Fruit fly (Drosophila melanogaster): ENCODE data around the gene AdipoR.

Gene AdipoR

dm6 chr3R:22547585-22548022 lies at the start of gene AdipoR (continued):
- TF ChIP-seq Ssrp (tag; optimal IDR thresholded peaks at IDR 0.05) (no peak), CG13624 (GFP tag; optimal IDR thresholded peaks at IDR 0.05) (peak; percentile 56), ftz-f1 (GFP tag; optimal IDR thresholded peaks at IDR 0.05) (peak; percentile 18), CG12155 (GFP tag; optimal IDR thresholded peaks at IDR 0.05) (peak; percentile 34), CG8924 (tag; optimal IDR thresholded peaks at IDR 0.05) (peak; percentile 42), CG2712 (tag; optimal IDR thresholded peaks at IDR 0.05) (peak; percentile 40), CG43689 (GFP tag; IDR thresholded peaks at IDR 0.05) (no peak), shn (GFP tag; optimal IDR thresholded peaks at IDR 0.05) (no peak), CG34422 (GFP tag; IDR thresholded peaks at IDR 0.05) (no peak), Dip2 (GFP tag; IDR thresholded peaks at IDR 0.05) (no peak), unc-4 (GFP tag; IDR thresholded peaks at IDR 0.05; ENCODE audit: partially characterized antibody) (peak; percentile 53), CG2120 (GFP tag; optimal IDR thresholded peaks at IDR 0.05) (peak; percentile 40), tll (GFP tag; optimal IDR thresholded peaks at IDR 0.05) (peak in 1 of 2 experiments; percentile 29), salm (tag; optimal IDR thresholded peaks at IDR 0.05) (no peak), CG7987 (GFP tag; optimal IDR thresholded peaks at IDR 0.05) (peak; percentile 7), slbo (GFP tag; IDR thresholded peaks at IDR 0.05) (0 out of 2 replicates have a peak, but pooled peaks have one; percentile 24), CG3838 (GFP tag; optimal IDR thresholded peaks at IDR 0.05) (no peak), sens (GFP tag) (peak; percentile 79), inv (GFP tag; IDR thresholded peaks at IDR 0.05; ENCODE audit: partially characterized antibody) (no peak)

dm6 chr3R:22596450-22596849 lies 48.8 kb upstream of the AdipoR start:
- TF ChIP-seq CG13624 (GFP tag; optimal IDR thresholded peaks at IDR 0.05) = no peak
- peak; percentile 18 for TF ChIP-seq pfk (GFP tag; optimal IDR thresholded peaks at IDR 0.05)
- TF ChIP-seq CG3281 (GFP tag; optimal IDR thresholded peaks at IDR 0.05) = peak; percentile 29
- TF ChIP-seq Gug (GFP tag; IDR thresholded peaks at IDR 0.05) = no peak
- no peak for TF ChIP-seq CG7928 (GFP tag; optimal IDR thresholded peaks at IDR 0.05)
- no peak for TF ChIP-seq Dek (tag; optimal IDR thresholded peaks at IDR 0.05)
- TF ChIP-seq CG10654 (GFP tag; optimal IDR thresholded peaks at IDR 0.05) = peak; percentile 28
- TF ChIP-seq Mrtf (GFP tag; IDR thresholded peaks at IDR 0.05) = no peak
- 0 out of 3 replicates have a peak, but pooled peaks have one; percentile 23 for TF ChIP-seq CG14050 (GFP tag; IDR thresholded peaks at IDR 0.05)
- TF ChIP-seq CG31388 (GFP tag; optimal IDR thresholded peaks at IDR 0.05) = no peak
- TF ChIP-seq Gsc (GFP tag; IDR thresholded peaks at IDR 0.05) = no peak
- no peak for TF ChIP-seq HLH4C (GFP tag; IDR thresholded peaks at IDR 0.05; ENCODE audit: partially characterized antibody)
- no peak for TF ChIP-seq CG17912 (GFP tag; optimal IDR thresholded peaks at IDR 0.05)
- TF ChIP-seq knrl (GFP tag; IDR thresholded peaks at IDR 0.05; ENCODE audit: partially characterized antibody) = no peak
- no peak for TF ChIP-seq CG15011 (GFP tag; optimal IDR thresholded peaks at IDR 0.05)
- TF ChIP-seq gt (GFP tag; IDR thresholded peaks at IDR 0.05) = no peak
- TF ChIP-seq Scr (GFP tag; IDR thresholded peaks at IDR 0.05; ENCODE audit: partially characterized antibody) = no peak
- peak; percentile 85 for TF ChIP-seq seq (GFP tag; IDR thresholded peaks at IDR 0.05)
- peak; percentile 44 for TF ChIP-seq CG11723 (GFP tag; optimal IDR thresholded peaks at IDR 0.05)
- peak; percentile 40; the same call in 1 of the 2 replicates for TF ChIP-seq onecut (GFP tag; IDR thresholded peaks at IDR 0.05)
- no peak for TF ChIP-seq lbe (GFP tag; optimal IDR thresholded peaks at IDR 0.05)
- peak; percentile 47 for TF ChIP-seq gro (GFP tag; optimal IDR thresholded peaks at IDR 0.05)
- TF ChIP-seq gsb (GFP tag; IDR thresholded peaks at IDR 0.05) = peak; percentile 22; the same call in 1 of the 2 replicates
- TF ChIP-seq ham (GFP tag; IDR thresholded peaks at IDR 0.05) = no peak
- TF ChIP-seq Max (GFP tag; optimal IDR thresholded peaks at IDR 0.05) = no peak
- peak; percentile 39 for TF ChIP-seq CG4360 (GFP tag; IDR thresholded peaks at IDR 0.05)
- TF ChIP-seq az2 (GFP tag; optimal IDR thresholded peaks at IDR 0.05) = no peak
- TF ChIP-seq CG18476 (GFP tag; optimal IDR thresholded peaks at IDR 0.05) = no peak
- peak; percentile 50 for TF ChIP-seq Mes4 (GFP tag; optimal IDR thresholded peaks at IDR 0.05)
- no peak for TF ChIP-seq CG6854 (GFP tag; optimal IDR thresholded peaks at IDR 0.05)
- TF ChIP-seq CG32767 (GFP tag; IDR thresholded peaks at IDR 0.05) = peak; percentile 41; the same call in 1 of the 2 replicates
- no peak for TF ChIP-seq Xbp1 (GFP tag; optimal IDR thresholded peaks at IDR 0.05)
- TF ChIP-seq CG11560 (tag; IDR thresholded peaks at IDR 0.05) = no peak
